Worm (Caenorhabditis elegans) whole organism, mixed stage, embryonic: ENCODE measurements around the gene acr-8.

Experiments
- M03D4.4 ChIP-seq: sonication (generic microtip); optimal IDR thresholded peaks from 2 replicates; lab custom pipeline; 2017; ENCODE audit warnings: mild to moderate bottlenecking, missing genetic modification characterization, missing compliant biosample characterization
- ham-2 ChIP-seq: fragments of 200-800 bp; sonication (Bioruptor generic); optimal IDR thresholded peaks from 2 replicates; lab custom pipeline; 2018; ENCODE audit warnings: mild to moderate bottlenecking, missing genetic modification characterization, missing compliant biosample characterization
- mep-1 ChIP-seq: fragments of 150-350 bp; optimal IDR thresholded peaks from 2 replicates; lab custom pipeline; 2017; ENCODE audit warnings: missing biosample characterization, missing genetic modification reagents, missing genetic modification characterization, inconsistent platforms
- nhr-12 ChIP-seq: fragments of 150-350 bp; optimal IDR thresholded peaks from 2 replicates; lab custom pipeline; 2014; ENCODE audit warnings: missing biosample characterization, missing genetic modification characterization
- nhr-76 ChIP-seq: sonication (generic microtip); optimal IDR thresholded peaks from 2 replicates; lab custom pipeline; 2017; ENCODE audit warnings: missing biosample characterization, missing genetic modification characterization
- sem-2 ChIP-seq: fragments of 200-800 bp; sonication (Bioruptor generic); optimal IDR thresholded peaks from 2 replicates; lab custom pipeline; 2018; ENCODE audit warnings: mild to moderate bottlenecking, missing genetic modification characterization, missing compliant biosample characterization
- snpc-4 ChIP-seq: fragments of 150-350 bp; optimal IDR thresholded peaks from 2 replicates; lab custom pipeline; 2014; ENCODE audit warnings: missing biosample characterization, missing genetic modification characterization
- unc-62 ChIP-seq: fragments of 150-350 bp; optimal IDR thresholded peaks from 2 replicates; lab custom pipeline; 2014; ENCODE audit warnings: missing biosample characterization, missing genetic modification reagents, missing genetic modification characterization
- ztf-11 ChIP-seq: fragments of 150-350 bp; optimal IDR thresholded peaks from 2 replicates; lab custom pipeline; 2014; ENCODE audit warnings: missing biosample characterization, missing genetic modification characterization

DNA sequence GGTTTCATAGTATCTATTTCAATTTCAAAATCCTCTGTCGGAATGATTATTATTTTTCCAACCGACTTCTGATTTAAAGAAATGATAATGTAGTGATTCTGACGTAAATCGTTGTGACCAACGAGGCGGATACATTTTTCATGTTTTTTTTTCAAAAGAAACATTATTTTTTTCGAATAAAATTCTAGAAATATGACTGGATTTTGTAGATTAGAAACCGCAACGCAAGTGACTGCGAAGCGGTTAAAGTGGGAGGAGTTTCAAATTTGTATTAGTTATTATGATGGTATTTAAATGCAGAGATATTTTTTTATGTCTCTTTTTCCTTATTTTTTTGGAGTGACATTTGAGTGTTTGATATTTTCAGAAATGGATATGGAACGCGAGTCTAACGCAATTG, 34.5 kb downstream of the acr-8 start, which contains the start of gene C39B10.5:
- TF ChIP-seq ham-2 (GFP tag; lab: Kevin White, UChicago) (no peak), ztf-11 (tag; lab: Kevin White, UChicago) (no peak), nhr-12 (tag; lab: Kevin White, UChicago) (no peak), nhr-76 (tag; lab: Kevin White, UChicago) (no peak), snpc-4 (tag; lab: Kevin White, UChicago) (no peak), M03D4.4 (tag; lab: Kevin White, UChicago) (no peak), unc-62 (GFP tag; lab: Kevin White, UChicago) (no peak), mep-1 (no peak), sem-2 (GFP tag; lab: Kevin White, UChicago) (no peak)
